Fruit fly (Drosophila melanogaster): ENCODE data around the gene colt.
A peak's percentile ranks its signal among the peaks of the same experiment; 100 is the strongest.

The colt gene

DNA sequence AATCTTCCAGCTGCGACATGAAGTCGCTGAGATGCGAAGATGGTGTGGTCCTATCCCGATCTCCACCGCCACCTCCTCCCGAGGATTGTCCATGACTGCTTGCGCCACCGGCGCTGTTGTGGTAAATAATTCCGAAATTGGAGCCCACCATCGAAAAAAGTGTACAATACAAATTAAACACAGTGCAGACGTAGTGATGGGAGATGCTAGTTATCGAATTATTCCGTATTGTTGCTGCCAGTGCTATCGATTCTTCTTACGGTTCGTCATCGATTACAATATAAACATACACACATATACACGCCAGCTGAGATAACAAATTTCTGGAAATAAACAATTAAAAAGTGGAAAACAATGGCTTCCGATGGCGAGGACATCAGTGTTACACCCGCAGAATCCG is 2.2 kb downstream of the colt start, which contains the start of the genes Taf10b and Taf10:
Gene Taf10b, minus strand, starts transcription at position 219 of the 400 bp plus-strand sequence.
Gene Taf10, plus strand, starts transcription at position 264 of the 400 bp plus-strand sequence.
- peak; percentile 83 for TF ChIP-seq CG7963 (GFP tag; IDR thresholded peaks at IDR 0.05; ENCODE audit: partially characterized antibody)
- no peak for TF ChIP-seq Awh (GFP tag; IDR thresholded peaks at IDR 0.05)
- TF ChIP-seq C15 (GFP tag; IDR thresholded peaks at IDR 0.05), result no peak
- peak; percentile 36 for TF ChIP-seq CHES-1-like (GFP tag; optimal IDR thresholded peaks at IDR 0.05)
- no peak for TF ChIP-seq wor (GFP tag; IDR thresholded peaks at IDR 0.05)
- TF ChIP-seq CG10979 (tag; optimal IDR thresholded peaks at IDR 0.05), result no peak
- peak; percentile 1 for TF ChIP-seq BtbVII (GFP tag; optimal IDR thresholded peaks at IDR 0.05)
- no peak for TF ChIP-seq CG4404 (GFP tag; IDR thresholded peaks at IDR 0.05)
- TF ChIP-seq Six4 (GFP tag; optimal IDR thresholded peaks at IDR 0.05), result no peak
- TF ChIP-seq MBD-R2 (GFP tag; IDR thresholded peaks at IDR 0.05), result peak; percentile 91
- no peak for TF ChIP-seq CG6254 (GFP tag; optimal IDR thresholded peaks at IDR 0.05)
- TF ChIP-seq CG12391 (tag; optimal IDR thresholded peaks at IDR 0.05), result peak; percentile 13
- peak; percentile 73 for TF ChIP-seq cg (GFP tag; optimal IDR thresholded peaks at IDR 0.05)
- TF ChIP-seq Bgb (GFP tag; IDR thresholded peaks at IDR 0.05; ENCODE audit: partially characterized antibody), result peak; percentile 82
- no peak for TF ChIP-seq nerfin-1 (tag; optimal IDR thresholded peaks at IDR 0.05)
- peak; percentile 97 for TF ChIP-seq Dref (GFP tag; IDR thresholded peaks at IDR 0.05)
- TF ChIP-seq CG15073 (GFP tag; optimal IDR thresholded peaks at IDR 0.05), result no peak
- TF ChIP-seq bbx (GFP tag; IDR thresholded peaks at IDR 0.05; ENCODE audit: partially characterized antibody), result peak; percentile 89
- TF ChIP-seq Pdp1 (GFP tag; optimal IDR thresholded peaks at IDR 0.05), result peak in 1 of 2 experiments; percentile 30
- 0 out of 2 replicates have a peak, but pooled peaks have one; percentile 24 for TF ChIP-seq HLH3B (GFP tag; IDR thresholded peaks at IDR 0.05)
- TF ChIP-seq CG17385 (GFP tag; optimal IDR thresholded peaks at IDR 0.05), result peak; percentile 4
- TF ChIP-seq nmo (GFP tag; optimal IDR thresholded peaks at IDR 0.05), result peak; percentile 25
- no peak for TF ChIP-seq twi (tag; optimal IDR thresholded peaks at IDR 0.05)
- peak; percentile 18 for TF ChIP-seq Ets97D (GFP tag; optimal IDR thresholded peaks at IDR 0.05)
- peak; percentile 75 for TF ChIP-seq BEAF-32 (GFP tag; optimal IDR thresholded peaks at IDR 0.05)
- TF ChIP-seq unc-4 (GFP tag; IDR thresholded peaks at IDR 0.05; ENCODE audit: partially characterized antibody), result peak; percentile 87
- peak; percentile 79; the same call in 2 of the 3 replicates for TF ChIP-seq hb (GFP tag; IDR thresholded peaks at IDR 0.05; ENCODE audit: partially characterized antibody)
- TF ChIP-seq CG8290 (GFP tag; optimal IDR thresholded peaks at IDR 0.05), result no peak
- TF ChIP-seq CG8290 (tag; optimal IDR thresholded peaks at IDR 0.05), result peak in 1 of 2 experiments; percentile 55
- TF ChIP-seq CG15269 (tag; optimal IDR thresholded peaks at IDR 0.05), result no peak
- TF ChIP-seq CG1529 (GFP tag; optimal IDR thresholded peaks at IDR 0.05), result no peak
- TF ChIP-seq Lhr (GFP tag; optimal IDR thresholded peaks at IDR 0.05), result no peak
- peak; percentile 57 for TF ChIP-seq vvl (GFP tag; IDR thresholded peaks at IDR 0.05)
- TF ChIP-seq cad (GFP tag; optimal IDR thresholded peaks at IDR 0.05), result no peak
- peak; percentile 16 for TF ChIP-seq lilli (GFP tag; optimal IDR thresholded peaks at IDR 0.05)
- TF ChIP-seq maf-S (GFP tag; optimal IDR thresholded peaks at IDR 0.05), result no peak
- TF ChIP-seq sens (GFP tag), result peak; percentile 40
- TF ChIP-seq Doc3 (GFP tag; IDR thresholded peaks at IDR 0.05; ENCODE audit: partially characterized antibody), result peak; percentile 65; the same call in 2 of the 3 replicates
- peak; percentile 84 for TF ChIP-seq hbn (GFP tag; IDR thresholded peaks at IDR 0.05; ENCODE audit: partially characterized antibody)
- TF ChIP-seq CG10543 (GFP tag; optimal IDR thresholded peaks at IDR 0.05), result peak; percentile 4
- peak; percentile 41 for TF ChIP-seq CG13296 (GFP tag; optimal IDR thresholded peaks at IDR 0.05)
- peak; percentile 73 for TF ChIP-seq CG14860 (GFP tag; IDR thresholded peaks at IDR 0.05; ENCODE audit: partially characterized antibody)
- TF ChIP-seq nerfin-2 (GFP tag; IDR thresholded peaks at IDR 0.05; ENCODE audit: partially characterized antibody), result peak; percentile 93
- TF ChIP-seq sna (GFP tag; IDR thresholded peaks at IDR 0.05; ENCODE audit: partially characterized antibody), result peak; percentile 83
- peak; percentile 76 for TF ChIP-seq CG34376 (GFP tag; optimal IDR thresholded peaks at IDR 0.05)
- peak in 1 of 2 experiments; percentile 3 for TF ChIP-seq bsh (GFP tag; optimal IDR thresholded peaks at IDR 0.05)
- TF ChIP-seq Atf3 (GFP tag; optimal IDR thresholded peaks at IDR 0.05), result no peak
- TF ChIP-seq CG4707 (GFP tag; optimal IDR thresholded peaks at IDR 0.05), result no peak
- TF ChIP-seq CG17186 (GFP tag; optimal IDR thresholded peaks at IDR 0.05), result peak; percentile 34
